Worm (Caenorhabditis elegans) whole organism, L2 larva: ENCODE measurements around the gene F21A3.4.

ENCODE experiments used
- C34F6.9 ChIP-seq: fragments of 150-350 bp; optimal IDR thresholded peaks from 2 replicates; lab custom pipeline; 2014; ENCODE audit warnings: missing biosample characterization, missing genetic modification characterization
- F13H6.1 ChIP-seq: sonication (generic microtip); optimal IDR thresholded peaks from 2 replicates; lab custom pipeline; 2016; ENCODE audit warnings: missing genetic modification characterization, missing compliant biosample characterization
- R02D3.7 ChIP-seq: fragments of 150-350 bp; optimal IDR thresholded peaks from 2 replicates; lab custom pipeline; 2014; ENCODE audit warnings: missing biosample characterization, missing genetic modification characterization
- Y55F3AM.14 ChIP-seq: fragments of 200-800 bp; sonication (Bioruptor generic); optimal IDR thresholded peaks from 2 replicates; lab custom pipeline; 2018; ENCODE audit warnings: mild to moderate bottlenecking, missing genetic modification characterization, missing compliant biosample characterization
- ZK546.5 ChIP-seq: sonication (generic microtip); optimal IDR thresholded peaks from 2 replicates; lab custom pipeline; 2017; ENCODE audit warnings: missing biosample characterization, missing genetic modification characterization
- alr-1 ChIP-seq: fragments of 150-350 bp; optimal IDR thresholded peaks from 2 replicates; lab custom pipeline; 2014; ENCODE audit warnings: missing biosample characterization, missing genetic modification characterization
- aly-2 ChIP-seq: fragments of 150-350 bp; optimal IDR thresholded peaks from 2 replicates; lab custom pipeline; 2014; ENCODE audit warnings: missing biosample characterization, missing genetic modification characterization
- ama-1 ChIP-seq: fragments of 150-350 bp; optimal IDR thresholded peaks from 2 replicates; lab custom pipeline; 2018; ENCODE audit warnings: inconsistent platforms
- blmp-1 ChIP-seq: sonication (generic microtip); optimal IDR thresholded peaks from 2 replicates; lab custom pipeline; 2017; ENCODE audit warnings: missing genetic modification characterization, mild to moderate bottlenecking, missing compliant biosample characterization, antibody characterized with exemption, moderate library complexity; ENCODE audit not compliant: insufficient read depth
- ceh-16 ChIP-seq: fragments of 150-350 bp; optimal IDR thresholded peaks from 2 replicates; lab custom pipeline; 2014; ENCODE audit warnings: missing biosample characterization, missing genetic modification characterization
- ceh-82 ChIP-seq: fragments of 150-350 bp; optimal IDR thresholded peaks from 2 replicates; lab custom pipeline; 2014; ENCODE audit warnings: missing biosample characterization, missing genetic modification characterization
- crh-2 ChIP-seq: sonication (generic microtip); optimal IDR thresholded peaks from 2 replicates; lab custom pipeline; 2017; ENCODE audit warnings: missing biosample characterization, missing genetic modification characterization
- dmd-4 ChIP-seq: sonication (generic microtip); optimal IDR thresholded peaks from 2 replicates; lab custom pipeline; 2017; ENCODE audit warnings: missing biosample characterization, missing genetic modification characterization
- egl-27 ChIP-seq: sonication (generic microtip); optimal IDR thresholded peaks from 3 replicates; lab custom pipeline; 2017; ENCODE audit warnings: missing biosample characterization, missing genetic modification reagents, missing genetic modification characterization
- elt-1 ChIP-seq: fragments of 150-350 bp; optimal IDR thresholded peaks from 2 replicates; lab custom pipeline; 2014; ENCODE audit warnings: missing biosample characterization, missing genetic modification characterization
- elt-3 ChIP-seq: sonication (generic microtip); optimal IDR thresholded peaks from 2 replicates; lab custom pipeline; 2017; ENCODE audit warnings: missing biosample characterization, missing genetic modification characterization
- fos-1 ChIP-seq: fragments of 150-350 bp; optimal IDR thresholded peaks from 2 replicates; lab custom pipeline; 2014; ENCODE audit warnings: missing biosample characterization, missing genetic modification characterization
- gmeb-1 ChIP-seq: fragments of 150-350 bp; optimal IDR thresholded peaks from 2 replicates; lab custom pipeline; 2014; ENCODE audit warnings: missing biosample characterization, missing genetic modification characterization
- lin-11 ChIP-seq: fragments of 150-350 bp; sonication (generic microtip); optimal IDR thresholded peaks from 2 replicates; lab custom pipeline; 2014; ENCODE audit warnings: missing biosample characterization, missing genetic modification characterization, inconsistent platforms, mixed read lengths
- lin-13 ChIP-seq: fragments of 150-350 bp; optimal IDR thresholded peaks from 2 replicates; lab custom pipeline; 2014; ENCODE audit warnings: missing biosample characterization, missing genetic modification reagents, missing genetic modification characterization
- lin-39 ChIP-seq: fragments of 150-350 bp; optimal IDR thresholded peaks from 2 replicates; lab custom pipeline; 2014; ENCODE audit warnings: missing biosample characterization, missing genetic modification reagents, missing genetic modification characterization
- lsy-2 ChIP-seq, 2 experiments: fragments of 150-350 bp in 1 of 2; sonication (generic microtip) in 1 of 2; optimal IDR thresholded peaks; 2 replicates each; lab custom pipeline; 2014 to 2017; ENCODE audit warnings: missing biosample characterization in 2 of 2, missing genetic modification characterization in 2 of 2
- mab-5 ChIP-seq: fragments of 150-350 bp; optimal IDR thresholded peaks from 2 replicates; lab custom pipeline; 2014; ENCODE audit warnings: missing biosample characterization, missing genetic modification characterization
- mbf-1 ChIP-seq: sonication (generic microtip); optimal IDR thresholded peaks from 2 replicates; lab custom pipeline; 2017; ENCODE audit warnings: missing biosample characterization, missing genetic modification characterization
- mdl-1 ChIP-seq, 2 experiments: fragments of 150-350 bp in 1 of 2; sonication (generic microtip) in 1 of 2; optimal IDR thresholded peaks; 2 replicates each; lab custom pipeline; 2017; ENCODE audit warnings: missing biosample characterization in 2 of 2, missing genetic modification characterization in 2 of 2
- nhr-10 ChIP-seq: sonication (generic microtip); optimal IDR thresholded peaks from 2 replicates; lab custom pipeline; 2017; ENCODE audit warnings: missing biosample characterization, missing genetic modification characterization
- nhr-11 ChIP-seq: fragments of 150-350 bp; optimal IDR thresholded peaks from 2 replicates; lab custom pipeline; 2014; ENCODE audit warnings: missing biosample characterization, missing genetic modification characterization
- nhr-12 ChIP-seq: fragments of 150-350 bp; optimal IDR thresholded peaks from 2 replicates; lab custom pipeline; 2014; ENCODE audit warnings: missing biosample characterization, missing genetic modification characterization
- nhr-129 ChIP-seq: fragments of 150-350 bp; optimal IDR thresholded peaks from 2 replicates; lab custom pipeline; 2014; ENCODE audit warnings: missing biosample characterization, missing genetic modification characterization
- nhr-21 ChIP-seq: fragments of 150-350 bp; optimal IDR thresholded peaks from 2 replicates; lab custom pipeline; 2014; ENCODE audit warnings: missing biosample characterization, missing genetic modification characterization
- nhr-23 ChIP-seq: fragments of 150-350 bp; optimal IDR thresholded peaks from 2 replicates; lab custom pipeline; 2014; ENCODE audit warnings: missing biosample characterization, missing genetic modification reagents, missing genetic modification characterization
- nhr-237 ChIP-seq: fragments of 150-350 bp; optimal IDR thresholded peaks from 2 replicates; lab custom pipeline; 2014; ENCODE audit warnings: missing biosample characterization, missing genetic modification characterization
- nhr-25 ChIP-seq: fragments of 150-350 bp; sonication (generic microtip); optimal IDR thresholded peaks from 3 replicates; lab custom pipeline; 2014; ENCODE audit warnings: missing biosample characterization, missing genetic modification characterization
- nhr-6 ChIP-seq: fragments of 150-350 bp; optimal IDR thresholded peaks from 2 replicates; lab custom pipeline; 2014; ENCODE audit warnings: missing biosample characterization, missing genetic modification characterization
- nhr-77 ChIP-seq: fragments of 150-350 bp; optimal IDR thresholded peaks from 2 replicates; lab custom pipeline; 2014; ENCODE audit warnings: missing biosample characterization, missing genetic modification characterization
- peb-1 ChIP-seq: fragments of 150-350 bp; optimal IDR thresholded peaks from 2 replicates; lab custom pipeline; 2014; ENCODE audit warnings: missing biosample characterization, missing genetic modification characterization
- sem-4 ChIP-seq: fragments of 150-350 bp; optimal IDR thresholded peaks from 2 replicates; lab custom pipeline; 2014; ENCODE audit warnings: missing biosample characterization, missing genetic modification reagents, missing genetic modification characterization
- skn-1 ChIP-seq: sonication (generic microtip); optimal IDR thresholded peaks from 2 replicates; lab custom pipeline; 2017; ENCODE audit warnings: missing biosample characterization, missing genetic modification characterization
- sma-3 ChIP-seq: sonication (generic microtip); optimal IDR thresholded peaks from 2 replicates; lab custom pipeline; 2016; ENCODE audit warnings: missing genetic modification reagents, missing genetic modification characterization, missing compliant biosample characterization
- sma-9 ChIP-seq, 2 experiments: fragments of 150-350 bp in 1 of 2; sonication (generic microtip) in 1 of 2; optimal IDR thresholded peaks; 2 replicates each; lab custom pipeline; 2014 to 2016; ENCODE audit warnings: missing genetic modification characterization in 2 of 2, mild to moderate bottlenecking in 1 of 2, missing biosample characterization in 1 of 2, missing compliant biosample characterization in 1 of 2, missing genetic modification reagents in 1 of 2, moderate library complexity in 1 of 2
- snpc-4 ChIP-seq: fragments of 150-350 bp; optimal IDR thresholded peaks from 2 replicates; lab custom pipeline; 2014; ENCODE audit warnings: missing biosample characterization, missing genetic modification characterization
- unc-39 ChIP-seq: fragments of 150-350 bp; optimal IDR thresholded peaks from 2 replicates; lab custom pipeline; 2014; ENCODE audit warnings: missing biosample characterization, missing genetic modification characterization
- unc-55 ChIP-seq: fragments of 150-350 bp; sonication (generic microtip); optimal IDR thresholded peaks from 3 replicates; lab custom pipeline; 2014; ENCODE audit warnings: missing biosample characterization, missing genetic modification reagents, missing genetic modification characterization
- unc-62 ChIP-seq: fragments of 150-350 bp; optimal IDR thresholded peaks from 2 replicates; lab custom pipeline; 2014; ENCODE audit warnings: missing biosample characterization, missing genetic modification reagents, missing genetic modification characterization
- zag-1 ChIP-seq: fragments of 150-350 bp; optimal IDR thresholded peaks from 2 replicates; lab custom pipeline; 2014; ENCODE audit warnings: missing biosample characterization, missing genetic modification characterization
- ztf-1 ChIP-seq: fragments of 200-800 bp; sonication (Bioruptor generic); conservative IDR thresholded peaks from 2 replicates; pipeline ENCODE4 v1.3.6; 2022; ENCODE audit warnings: missing genetic modification characterization, missing compliant biosample characterization
- ztf-11 ChIP-seq: sonication (generic microtip); optimal IDR thresholded peaks from 2 replicates; lab custom pipeline; 2017; ENCODE audit warnings: missing biosample characterization, missing genetic modification characterization
- ztf-4 ChIP-seq: fragments of 150-350 bp; optimal IDR thresholded peaks from 2 replicates; lab custom pipeline; 2014; ENCODE audit warnings: missing biosample characterization, missing genetic modification characterization

The F21A3.4 gene

DNA sequence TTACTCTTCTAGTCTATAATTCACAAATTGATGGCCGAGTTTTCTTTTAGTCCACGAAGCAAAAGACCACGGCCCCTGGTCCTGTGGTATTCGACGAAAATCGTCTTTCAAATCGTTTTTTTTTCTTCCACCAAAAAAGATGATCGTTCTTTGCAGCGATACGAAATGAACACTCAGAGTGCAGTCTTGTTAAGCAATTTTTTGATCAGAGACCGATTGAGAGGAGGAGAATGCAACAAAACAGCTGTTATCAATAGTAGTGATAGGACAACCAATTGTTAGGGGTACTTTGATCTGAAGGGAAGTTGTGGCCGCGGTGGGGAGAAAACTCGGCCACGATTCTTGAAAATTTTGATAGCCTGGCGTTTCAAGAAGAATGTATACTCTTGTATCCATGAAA lies 27.6 kb downstream of the F21A3.4 start:
- no peak for TF ChIP-seq ztf-4 (tag; lab: Kevin White, UChicago)
- no peak for TF ChIP-seq ztf-11 (tag; lab: Kevin White, UChicago)
- TF ChIP-seq unc-55 (GFP tag; lab: Kevin White, UChicago): no peak
- peak; percentile 76 for TF ChIP-seq nhr-129
- no peak for TF ChIP-seq crh-2 (tag; lab: Kevin White, UChicago)
- TF ChIP-seq blmp-1 (tag; lab: Kevin White, UChicago): no peak
- no peak for TF ChIP-seq alr-1
- peak in 1 of 2 experiments; percentile 49 for TF ChIP-seq lsy-2 (tag; optimal IDR thresholded peaks at IDR 0.05; lab: Kevin White, UChicago)
- TF ChIP-seq ZK546.5 (tag; lab: Kevin White, UChicago): no peak
- peak; percentile 38 for TF ChIP-seq gmeb-1 (tag; lab: Kevin White, UChicago)
- no peak for TF ChIP-seq ceh-82 (tag; lab: Kevin White, UChicago)
- no peak for TF ChIP-seq lin-11 (tag; lab: Kevin White, UChicago)
- no peak for TF ChIP-seq mab-5 (tag; lab: Kevin White, UChicago)
- TF ChIP-seq C34F6.9 (tag; lab: Kevin White, UChicago): peak; percentile 41
- no peak for TF ChIP-seq unc-62
- TF ChIP-seq nhr-25 (tag; lab: Kevin White, UChicago): no peak
- TF ChIP-seq nhr-23 (tag; lab: Kevin White, UChicago): no peak
- no peak for TF ChIP-seq elt-1
- TF ChIP-seq ztf-1 (GFP tag; lab: Robert Waterston, UW): no peak
- peak; percentile 60 for TF ChIP-seq nhr-21 (tag; lab: Kevin White, UChicago)
- TF ChIP-seq unc-39 (tag; lab: Kevin White, UChicago): no peak
- no peak for TF ChIP-seq mbf-1 (tag; lab: Kevin White, UChicago)
- TF ChIP-seq F13H6.1 (tag; lab: Kevin White, UChicago): peak; percentile 68
- TF ChIP-seq nhr-6 (tag; lab: Kevin White, UChicago): no peak
- no peak for TF ChIP-seq zag-1
- TF ChIP-seq nhr-12 (tag; lab: Kevin White, UChicago): no peak
- no peak for TF ChIP-seq peb-1 (tag; lab: Kevin White, UChicago)
- no peak for TF ChIP-seq sem-4 (tag; lab: Kevin White, UChicago)
- no peak for TF ChIP-seq elt-3
- no peak for TF ChIP-seq aly-2 (tag; lab: Kevin White, UChicago)
- no peak for TF ChIP-seq lin-39 (tag; lab: Kevin White, UChicago)
- TF ChIP-seq snpc-4 (tag; lab: Kevin White, UChicago): no peak
- TF ChIP-seq nhr-10 (tag; lab: Kevin White, UChicago): no peak
- TF ChIP-seq fos-1 (tag; lab: Kevin White, UChicago): peak; percentile 52
- TF ChIP-seq Y55F3AM.14 (GFP tag; lab: Kevin White, UChicago): no peak
- TF ChIP-seq ama-1: no peak
- TF ChIP-seq nhr-11 (tag; lab: Kevin White, UChicago): no peak
- TF ChIP-seq lin-13 (GFP tag; lab: Kevin White, UChicago): no peak
- TF ChIP-seq mdl-1 (tag; optimal IDR thresholded peaks at IDR 0.05; lab: Kevin White, UChicago): no peak
- no peak for TF ChIP-seq dmd-4 (tag; lab: Kevin White, UChicago)
- no peak for TF ChIP-seq egl-27 (tag; lab: Kevin White, UChicago)
- TF ChIP-seq nhr-77 (tag; lab: Kevin White, UChicago): no peak
- TF ChIP-seq skn-1: no peak
- TF ChIP-seq sma-9 (GFP tag; optimal IDR thresholded peaks at IDR 0.05; lab: Kevin White, UChicago): peak; percentile 95
- no peak for TF ChIP-seq sma-9 (tag; optimal IDR thresholded peaks at IDR 0.05; lab: Kevin White, UChicago)
- no peak for TF ChIP-seq nhr-237 (tag; lab: Kevin White, UChicago)
- TF ChIP-seq ceh-16 (tag; lab: Kevin White, UChicago): no peak
- TF ChIP-seq R02D3.7 (tag; lab: Kevin White, UChicago): no peak
- TF ChIP-seq sma-3 (GFP tag; lab: Kevin White, UChicago): no peak
